Worm (Caenorhabditis elegans) whole organism, L4/young adult: ENCODE measurements around the gene K07H8.12.

Source experiments
- W03F9.2 ChIP-seq: fragments of 150-350 bp; optimal IDR thresholded peaks from 2 replicates; lab custom pipeline; 2014; ENCODE audit warnings: missing biosample characterization, missing genetic modification characterization
- dao-5 ChIP-seq: sonication (generic microtip); optimal IDR thresholded peaks from 2 replicates; lab custom pipeline; 2016; ENCODE audit warnings: missing genotype, missing genetic modification characterization, moderate library complexity, missing compliant biosample characterization
- him-1 ChIP-seq: sonication (generic microtip); optimal IDR thresholded peaks from 2 replicates; lab custom pipeline; 2016; ENCODE audit warnings: missing genotype, missing genetic modification reagents, missing genetic modification characterization, missing compliant biosample characterization

K07H8.12 gene

ce11 chrIV:8291232-8291631 lies 14.7 kb upstream of the K07H8.12 start, which contains the start of gene K07H8.2:
Gene K07H8.2 (plus strand): TSS chrIV:8291532.
- TF ChIP-seq dao-5 (tag; lab: Kevin White, UChicago) (no peak), him-1 (no peak), W03F9.2 (no peak)

- peak; percentile 39 for TF ChIP-seq W03F9.2
- no peak for TF ChIP-seq dao-5 (tag; lab: Kevin White, UChicago)
Observed at ce11 chrIV:8289580-8290323, 13.2 kb upstream of the K07H8.12 start, which contains the start of gene daf-31. Gene daf-31 (plus strand): TSS chrIV:8290273.

- TF ChIP-seq W03F9.2 (no peak), him-1 (no peak), dao-5 (tag; lab: Kevin White, UChicago) (no peak)
Observed at ce11 chrIV:8289505-8289579, 12.8 kb upstream of the K07H8.12 start, which contains the start of gene nucl-1. Gene nucl-1 (minus strand): TSS chrIV:8289530.

ce11 chrIV:8289105-8289504 lies 12.6 kb upstream of the K07H8.12 start:
- TF ChIP-seq W03F9.2 (no peak), dao-5 (tag; lab: Kevin White, UChicago) (no peak), him-1 (no peak)

- TF ChIP-seq him-1 (no peak), dao-5 (tag; lab: Kevin White, UChicago) (no peak), W03F9.2 (no peak)
Observed at ce11 chrIV:8287287-8287686, 10.8 kb upstream of the K07H8.12 start.

ce11 chrIV:8286352-8286751 lies 9.8 kb upstream of the K07H8.12 start, which contains the start of gene K07H8.9:
Gene K07H8.9 (minus strand): TSS chrIV:8286476.
- no peak for TF ChIP-seq W03F9.2

- TF ChIP-seq him-1, result no peak
- TF ChIP-seq dao-5 (tag; lab: Kevin White, UChicago), result no peak
- TF ChIP-seq W03F9.2, result no peak
Observed at ce11 chrIV:8283214-8283613, 6.7 kb upstream of the K07H8.12 start.

ce11 chrIV:8275232-8275631 lies 1.3 kb downstream of the K07H8.12 start, which contains the start of gene K07H8.11:
Gene K07H8.11 (minus strand): TSS chrIV:8275332.
- TF ChIP-seq him-1 (no peak), W03F9.2 (no peak), dao-5 (tag; lab: Kevin White, UChicago) (no peak)

- TF ChIP-seq him-1 (no peak), dao-5 (tag; lab: Kevin White, UChicago) (no peak), W03F9.2 (no peak)
Observed at ce11 chrIV:8273334-8273733, 3.2 kb downstream of the K07H8.12 start.

- TF ChIP-seq W03F9.2, result no peak
- TF ChIP-seq him-1, result no peak
- no peak for TF ChIP-seq dao-5 (tag; lab: Kevin White, UChicago)
Observed at ce11 chrIV:8268024-8268423, 8.5 kb downstream of the K07H8.12 start, which contains the start of the genes K07H8.5 and K07H8.8. Gene K07H8.5 (plus strand): TSS chrIV:8268324. Gene K07H8.8 (minus strand): TSS chrIV:8268412.

ce11 chrIV:8266024-8266949 lies 10.2 kb downstream of the K07H8.12 start:
- TF ChIP-seq him-1 (no peak), W03F9.2 (no peak), dao-5 (tag; lab: Kevin White, UChicago) (no peak)

ce11 chrIV:8262671-8263070 lies 13.8 kb downstream of the K07H8.12 start:
- TF ChIP-seq him-1, result no peak
- TF ChIP-seq dao-5 (tag; lab: Kevin White, UChicago), result no peak
- TF ChIP-seq W03F9.2, result no peak

ce11 chrIV:8260848-8261638 lies 15.5 kb downstream of the K07H8.12 start, which contains the start of gene vit-6:
Gene vit-6 (plus strand): TSS chrIV:8261157.
- TF ChIP-seq W03F9.2 (no peak), him-1 (no peak), dao-5 (tag; lab: Kevin White, UChicago) (peak; percentile 50)

- TF ChIP-seq dao-5 (tag; lab: Kevin White, UChicago), result no peak
- no peak for TF ChIP-seq W03F9.2
- no peak for TF ChIP-seq him-1
Observed at ce11 chrIV:8259904-8260303, 16.6 kb downstream of the K07H8.12 start, which contains the start of gene K07H8.7. Gene K07H8.7 (minus strand): TSS chrIV:8260004.
